Worm (Caenorhabditis elegans) whole organism, young adult: ENCODE measurements around the gene zzz-1.
A peak's percentile ranks its signal among the peaks of the same experiment; 100 is the strongest.

ENCODE experiments used
- B0035.1 ChIP-seq: sonication (generic microtip); optimal IDR thresholded peaks from 2 replicates; lab custom pipeline; 2016; ENCODE audit warnings: missing genetic modification characterization, mild to moderate bottlenecking, missing compliant biosample characterization, missing genotype, missing genetic modification reagents
- B0261.1 ChIP-seq: sonication (generic microtip); optimal IDR thresholded peaks from 2 replicates; lab custom pipeline; 2016; ENCODE audit warnings: mild to moderate bottlenecking, missing genetic modification characterization, moderate library complexity, missing compliant biosample characterization
- B0336.3 ChIP-seq: fragments of 200-800 bp; sonication (Bioruptor generic); IDR thresholded peaks from 2 replicates; pipeline ENCODE4 v1.3.6; 2022; ENCODE audit warnings: missing genetic modification characterization, missing compliant biosample characterization
- C17E4.6 ChIP-seq: fragments of 200-800 bp; sonication (Bioruptor generic); IDR thresholded peaks from 2 replicates; pipeline ENCODE4 v1.3.6; 2022; ENCODE audit warnings: missing genetic modification reagents, missing genetic modification characterization, missing compliant biosample characterization
- F22D6.2 ChIP-seq: sonication (generic microtip); optimal IDR thresholded peaks from 2 replicates; lab custom pipeline; 2016; ENCODE audit warnings: mild to moderate bottlenecking, missing genetic modification characterization, missing compliant biosample characterization
- F37B4.10 ChIP-seq: fragments of 200-800 bp; sonication (Bioruptor generic); IDR thresholded peaks from 2 replicates; pipeline ENCODE4 v1.3.6; 2022; ENCODE audit warnings: missing genetic modification characterization, missing compliant biosample characterization
- F39B2.1 ChIP-seq: fragments of 200-800 bp; sonication (Bioruptor generic); IDR thresholded peaks from 2 replicates; pipeline ENCODE4 v1.3.6; 2022; ENCODE audit warnings: missing genetic modification reagents, missing genetic modification characterization, missing compliant biosample characterization
- F57A8.1 ChIP-seq: fragments of 200-800 bp; sonication (Bioruptor generic); optimal IDR thresholded peaks from 2 replicates; lab custom pipeline; 2018; ENCODE audit warnings: mild to moderate bottlenecking, missing genetic modification characterization, moderate library complexity, missing compliant biosample characterization
- F57C9.4 ChIP-seq: sonication (generic microtip); optimal IDR thresholded peaks from 2 replicates; lab custom pipeline; 2017; ENCODE audit warnings: mild to moderate bottlenecking, missing genetic modification characterization, missing compliant biosample characterization
- Y53G8AR.9 ChIP-seq: fragments of 200-800 bp; sonication (Bioruptor generic); conservative IDR thresholded peaks from 2 replicates; pipeline ENCODE4 v1.3.6; 2022; ENCODE audit warnings: missing genetic modification reagents, missing genetic modification characterization, missing compliant biosample characterization
- Y56A3A.18 ChIP-seq: fragments of 200-800 bp; sonication (Bioruptor generic); IDR thresholded peaks from 2 replicates; pipeline ENCODE4 v1.3.6; 2022; ENCODE audit warnings: missing genetic modification reagents, missing genetic modification characterization, missing compliant biosample characterization
- Y67H2A.10 ChIP-seq: fragments of 200-800 bp; sonication (Bioruptor generic); conservative IDR thresholded peaks from 2 replicates; pipeline ENCODE4 v1.3.6; 2022; ENCODE audit warnings: missing genetic modification reagents, missing genetic modification characterization, missing compliant biosample characterization
- akir-1 ChIP-seq: fragments of 200-800 bp; sonication (Bioruptor generic); optimal IDR thresholded peaks from 2 replicates; lab custom pipeline; 2018; ENCODE audit warnings: mild to moderate bottlenecking, missing genetic modification characterization, moderate library complexity, missing compliant biosample characterization
- ama-1 ChIP-seq, 3 experiments: fragments of 150-350 bp in 1 of 3; sonication (generic microtip) in 2 of 3; optimal IDR thresholded peaks; 2 replicates each; lab custom pipeline; 2014 to 2018; ENCODE audit warnings: missing biosample characterization in 2 of 3, missing genetic modification characterization in 2 of 3, missing genetic modification reagents in 2 of 3
- aptf-2 ChIP-seq: fragments of 200-800 bp; sonication (Bioruptor generic); conservative IDR thresholded peaks from 2 replicates; pipeline ENCODE4 v1.3.6; 2022; ENCODE audit warnings: missing genetic modification reagents, missing genetic modification characterization, missing compliant biosample characterization
- aptf-3 ChIP-seq: fragments of 200-800 bp; sonication (Bioruptor generic); IDR thresholded peaks from 2 replicates; pipeline ENCODE4 v1.3.6; 2022; ENCODE audit warnings: missing genetic modification characterization, missing compliant biosample characterization
- atf-7 ChIP-seq: sonication (generic microtip); optimal IDR thresholded peaks from 2 replicates; lab custom pipeline; 2017; ENCODE audit warnings: mild to moderate bottlenecking, missing genetic modification characterization, missing compliant biosample characterization
- attf-6 ChIP-seq: fragments of 200-800 bp; sonication (Bioruptor generic); IDR thresholded peaks from 2 replicates; pipeline ENCODE4 v1.3.6; 2022; ENCODE audit warnings: missing genetic modification reagents, missing genetic modification characterization, missing compliant biosample characterization
- ceh-100 ChIP-seq: fragments of 200-800 bp; sonication (Bioruptor generic); IDR thresholded peaks from 2 replicates; pipeline ENCODE4 v1.3.6; 2022; ENCODE audit warnings: missing genetic modification reagents, missing genetic modification characterization, missing compliant biosample characterization
- ceh-58 ChIP-seq: fragments of 200-800 bp; sonication (Bioruptor generic); IDR thresholded peaks from 2 replicates; pipeline ENCODE4 v1.3.6; 2022; ENCODE audit warnings: missing genetic modification characterization, missing compliant biosample characterization
- dox-1 ChIP-seq: fragments of 200-800 bp; sonication (Bioruptor generic); IDR thresholded peaks from 2 replicates; pipeline ENCODE4 v1.3.6; 2022; ENCODE audit warnings: missing genetic modification reagents, missing genetic modification characterization, missing compliant biosample characterization
- dpff-1 ChIP-seq: sonication (generic microtip); optimal IDR thresholded peaks from 2 replicates; lab custom pipeline; 2017; ENCODE audit warnings: mild to moderate bottlenecking, missing genetic modification characterization, missing compliant biosample characterization
- fkh-3 ChIP-seq: sonication (generic microtip); optimal IDR thresholded peaks from 2 replicates; lab custom pipeline; 2016; ENCODE audit warnings: mild to moderate bottlenecking, missing genetic modification characterization, missing compliant biosample characterization
- him-1 ChIP-seq: sonication (generic microtip); optimal IDR thresholded peaks from 2 replicates; lab custom pipeline; 2016; ENCODE audit warnings: missing genotype, missing genetic modification reagents, missing genetic modification characterization, missing compliant biosample characterization
- let-526 ChIP-seq: fragments of 200-800 bp; sonication (Bioruptor generic); IDR thresholded peaks from 2 replicates; pipeline ENCODE4 v1.3.6; 2022; ENCODE audit warnings: missing genetic modification reagents, missing genetic modification characterization, missing compliant biosample characterization
- lin-26 ChIP-seq: fragments of 200-800 bp; sonication (Bioruptor generic); IDR thresholded peaks from 2 replicates; pipeline ENCODE4 v1.3.6; 2022; ENCODE audit warnings: missing genetic modification reagents, missing genetic modification characterization, missing compliant biosample characterization
- lin-40 ChIP-seq: sonication (generic microtip); optimal IDR thresholded peaks from 2 replicates; lab custom pipeline; 2016; ENCODE audit warnings: missing genetic modification characterization, mild to moderate bottlenecking, missing compliant biosample characterization, missing genotype, missing genetic modification reagents
- lir-1 ChIP-seq: fragments of 200-800 bp; sonication (Bioruptor generic); conservative IDR thresholded peaks from 2 replicates; pipeline ENCODE4 v1.3.6; 2022; ENCODE audit warnings: missing genetic modification reagents, missing genetic modification characterization, missing compliant biosample characterization
- madf-3 ChIP-seq: fragments of 200-800 bp; sonication (Bioruptor generic); IDR thresholded peaks from 2 replicates; pipeline ENCODE4 v1.3.6; 2022; ENCODE audit warnings: missing genetic modification reagents, missing genetic modification characterization, missing compliant biosample characterization
- madf-8 ChIP-seq: fragments of 200-800 bp; sonication (Bioruptor generic); conservative IDR thresholded peaks from 2 replicates; pipeline ENCODE4 v1.3.6; 2022; ENCODE audit warnings: missing genetic modification reagents, missing genetic modification characterization, missing compliant biosample characterization
- nhr-179 ChIP-seq: sonication (generic microtip); optimal IDR thresholded peaks from 2 replicates; lab custom pipeline; 2016; ENCODE audit warnings: mild to moderate bottlenecking, missing genetic modification characterization, missing compliant biosample characterization
- nhr-27 ChIP-seq: fragments of 200-800 bp; sonication (Bioruptor generic); optimal IDR thresholded peaks from 2 replicates; lab custom pipeline; 2018; ENCODE audit warnings: mild to moderate bottlenecking, missing genetic modification characterization, moderate library complexity, missing compliant biosample characterization
- nhr-80 ChIP-seq: sonication (generic microtip); optimal IDR thresholded peaks from 2 replicates; lab custom pipeline; 2016; ENCODE audit warnings: missing genetic modification characterization, missing compliant biosample characterization
- pha-4 ChIP-seq: fragments of 150-350 bp; sonication (generic microtip); optimal IDR thresholded peaks from 2 replicates; lab custom pipeline; 2014; ENCODE audit warnings: missing biosample characterization, missing genetic modification reagents, missing genetic modification characterization
- rcor-1 ChIP-seq: fragments of 200-800 bp; sonication (Bioruptor generic); IDR thresholded peaks from 2 replicates; pipeline ENCODE4 v1.3.6; 2022; ENCODE audit warnings: missing genetic modification reagents, missing genetic modification characterization, missing compliant biosample characterization
- rpc-1 ChIP-seq, 2 experiments: fragments of 150-350 bp in 1 of 2; sonication (generic microtip) in 1 of 2; optimal IDR thresholded peaks; 2 replicates each; lab custom pipeline; 2014 to 2018; ENCODE audit warnings: missing biosample characterization in 1 of 2, missing genetic modification characterization in 1 of 2, missing genetic modification reagents in 1 of 2, missing genotype in 1 of 2
- sdz-38 ChIP-seq: sonication (generic microtip); optimal IDR thresholded peaks from 2 replicates; lab custom pipeline; 2016; ENCODE audit warnings: missing genotype, missing genetic modification characterization, missing compliant biosample characterization
- sea-2 ChIP-seq: fragments of 200-800 bp; sonication (Bioruptor generic); IDR thresholded peaks from 2 replicates; pipeline ENCODE4 v1.3.6; 2022; ENCODE audit warnings: missing genetic modification characterization, missing compliant biosample characterization
- snpc-4 ChIP-seq, 5 experiments: fragments of 150-350 bp in 1 of 5; sonication (generic microtip) in 4 of 5; optimal IDR thresholded peaks; 2 replicates each; lab custom pipeline; 2014 to 2018; ENCODE audit warnings: missing genetic modification characterization in 5 of 5, missing biosample characterization in 3 of 5, antibody characterized with exemption in 2 of 5, mild to moderate bottlenecking in 2 of 5, missing compliant biosample characterization in 2 of 5, missing genotype in 2 of 5, moderate library complexity in 2 of 5, missing genetic modification reagents in 1 of 5
- tbx-9 ChIP-seq: sonication (generic microtip); optimal IDR thresholded peaks from 2 replicates; lab custom pipeline; 2016; ENCODE audit warnings: borderline replicate concordance, missing genetic modification characterization, inconsistent platforms, missing compliant biosample characterization
- tlf-1 ChIP-seq: fragments of 200-800 bp; sonication (Bioruptor generic); optimal IDR thresholded peaks from 2 replicates; lab custom pipeline; 2018; ENCODE audit warnings: mild to moderate bottlenecking, missing genetic modification characterization, missing compliant biosample characterization
- unc-62 ChIP-seq: fragments of 150-350 bp; optimal IDR thresholded peaks from 2 replicates; lab custom pipeline; 2014; ENCODE audit warnings: missing biosample characterization, missing genetic modification reagents, missing genetic modification characterization
- xnd-1 ChIP-seq: sonication (generic microtip); optimal IDR thresholded peaks from 2 replicates; lab custom pipeline; 2016; ENCODE audit warnings: missing genotype, missing genetic modification reagents, missing genetic modification characterization, missing compliant biosample characterization
- zim-3 ChIP-seq: sonication (generic microtip); optimal IDR thresholded peaks from 2 replicates; lab custom pipeline; 2017; ENCODE audit warnings: mild to moderate bottlenecking, missing genetic modification characterization, moderate library complexity, missing compliant biosample characterization
- ztf-28 ChIP-seq: fragments of 200-800 bp; sonication (Bioruptor generic); IDR thresholded peaks from 2 replicates; pipeline ENCODE4 v1.3.6; 2022; ENCODE audit warnings: missing genetic modification reagents, missing genetic modification characterization, missing compliant biosample characterization
- ztf-3 ChIP-seq: fragments of 200-800 bp; sonication (Bioruptor generic); optimal IDR thresholded peaks from 2 replicates; lab custom pipeline; 2018; ENCODE audit warnings: mild to moderate bottlenecking, missing genetic modification characterization, missing compliant biosample characterization

zzz-1 gene

ce11 chrV:10898629-10899028 is 10.3 kb downstream of the zzz-1 start:
- no peak for TF ChIP-seq C17E4.6 (GFP tag; lab: Robert Waterston, UW)
- TF ChIP-seq nhr-27 (tag; lab: Kevin White, UChicago): no peak
- no peak for TF ChIP-seq lin-40 (tag; lab: Kevin White, UChicago)
- TF ChIP-seq aptf-3: no peak
- TF ChIP-seq lir-1 (GFP tag; lab: Robert Waterston, UW): no peak
- no peak for TF ChIP-seq ceh-100
- no peak for TF ChIP-seq F22D6.2 (tag; lab: Kevin White, UChicago)
- no peak for TF ChIP-seq Y53G8AR.9 (GFP tag; lab: Robert Waterston, UW)
- TF ChIP-seq atf-7 (tag; lab: Kevin White, UChicago): no peak
- TF ChIP-seq rcor-1 (GFP tag; lab: Robert Waterston, UW): no peak
- no peak for TF ChIP-seq nhr-179 (tag; lab: Kevin White, UChicago)
- TF ChIP-seq dpff-1 (tag; lab: Kevin White, UChicago): no peak
- no peak for TF ChIP-seq ceh-58 (GFP tag; lab: Robert Waterston, UW)
- no peak for TF ChIP-seq snpc-4 (GFP tag; optimal IDR thresholded peaks at IDR 0.05; lab: Kevin White, UChicago)
- TF ChIP-seq snpc-4 (tag; optimal IDR thresholded peaks at IDR 0.05; lab: Kevin White, UChicago): no peak
- TF ChIP-seq attf-6 (GFP tag; lab: Robert Waterston, UW): no peak
- TF ChIP-seq nhr-80 (tag; lab: Kevin White, UChicago): no peak

- TF ChIP-seq dpff-1 (tag; lab: Kevin White, UChicago): no peak
- TF ChIP-seq ama-1 (optimal IDR thresholded peaks at IDR 0.05; lab: Kevin White, UChicago): no peak
- no peak for TF ChIP-seq ama-1 (GFP tag; optimal IDR thresholded peaks at IDR 0.05; lab: Kevin White, UChicago)
- TF ChIP-seq B0336.3 (GFP tag; lab: Robert Waterston, UW): no peak
- TF ChIP-seq sea-2 (GFP tag; lab: Robert Waterston, UW): no peak
- TF ChIP-seq rpc-1 (optimal IDR thresholded peaks at IDR 0.05; lab: Kevin White, UChicago): no peak
- no peak for TF ChIP-seq rpc-1 (tag; optimal IDR thresholded peaks at IDR 0.05; lab: Kevin White, UChicago)
- TF ChIP-seq ztf-3: no peak
- TF ChIP-seq nhr-80 (tag; lab: Kevin White, UChicago): no peak
- TF ChIP-seq F39B2.1 (GFP tag; lab: Robert Waterston, UW): no peak
- TF ChIP-seq tbx-9: no peak
- no peak for TF ChIP-seq tlf-1
- TF ChIP-seq pha-4: no peak
- TF ChIP-seq B0261.1: no peak
- TF ChIP-seq fkh-3 (tag; lab: Kevin White, UChicago): no peak
- no peak for TF ChIP-seq xnd-1
- no peak for TF ChIP-seq nhr-179 (tag; lab: Kevin White, UChicago)
- no peak for TF ChIP-seq atf-7 (tag; lab: Kevin White, UChicago)
These were observed 10.9 kb downstream of the zzz-1 start, which contains the start of gene F32D8.7 for ce11 chrV:10898107-10898506. F32D8.7 (plus strand) TSS chrV:10898435.

DNA sequence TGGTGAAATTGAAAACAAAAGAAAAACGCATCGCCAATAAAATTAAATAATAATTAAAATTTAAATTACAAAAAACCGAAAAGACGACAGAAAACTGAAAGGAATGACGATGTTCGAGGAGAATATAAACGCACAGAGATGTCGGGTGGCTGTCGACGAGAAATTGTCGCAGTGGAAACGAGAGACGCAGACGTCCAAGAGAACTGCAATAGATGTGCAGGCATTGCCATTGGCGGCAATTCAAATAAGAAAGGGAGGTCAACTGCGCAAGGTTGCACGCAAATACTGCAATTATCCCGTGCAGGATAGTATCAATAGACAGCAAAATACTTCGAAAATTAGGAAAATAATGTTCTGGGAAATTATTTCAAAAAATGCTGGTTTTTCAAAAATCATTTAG is 11.8 kb downstream of the zzz-1 start:
- TF ChIP-seq aptf-2 (GFP tag; lab: Robert Waterston, UW) (0 out of 2 replicates have a peak, but pooled peaks have one; percentile 21), sdz-38 (no peak), dox-1 (peak; percentile 99), F57C9.4 (peak; percentile 82), rpc-1 (optimal IDR thresholded peaks at IDR 0.05; lab: Kevin White, UChicago) (no peak), rpc-1 (tag; optimal IDR thresholded peaks at IDR 0.05; lab: Kevin White, UChicago) (no peak), madf-8 (GFP tag; lab: Robert Waterston, UW) (peak; percentile 80), Y67H2A.10 (GFP tag; lab: Robert Waterston, UW) (peak; percentile 91), lin-26 (GFP tag; lab: Robert Waterston, UW) (peak; percentile 84), F37B4.10 (0 out of 2 replicates have a peak, but pooled peaks have one; percentile 90), let-526 (GFP tag; lab: Robert Waterston, UW) (peak; percentile 95), unc-62 (GFP tag; lab: Kevin White, UChicago) (peak; percentile 81), rcor-1 (GFP tag; lab: Robert Waterston, UW) (peak; percentile 96), ztf-28 (GFP tag; lab: Robert Waterston, UW) (peak; percentile 93), F57A8.1 (GFP tag; lab: Kevin White, UChicago) (no peak), Y56A3A.18 (peak; percentile 90), akir-1 (GFP tag; lab: Kevin White, UChicago) (peak; percentile 71), ztf-3 (peak; percentile 94), madf-3 (peak; percentile 98), zim-3 (tag; lab: Kevin White, UChicago) (peak; percentile 94), him-1 (tag; lab: Kevin White, UChicago) (peak; percentile 95), B0035.1 (tag; lab: Kevin White, UChicago) (peak; percentile 86)
